Fruit fly (Drosophila melanogaster) ovary, adult (tissue): ENCODE measurements around the gene Wnt5.

ENCODE experiments used
- CG17801 ChIP-seq: fragments of 200-800 bp; optimal IDR thresholded peaks from 2 replicates; lab custom pipeline; 2019; ENCODE audit warnings: missing biosample characterization, mild to moderate bottlenecking, missing genetic modification characterization, moderate library complexity; ENCODE audit not compliant: partially characterized antibody

The Wnt5 gene

dm6 chrX:18504948-18505597 is at the start of gene Wnt5:
TSS of gene Wnt5 (minus strand) at chrX:18505405.
- TF ChIP-seq CG17801 (GFP tag; lab: Kevin White, UChicago): peak; percentile 19

- TF ChIP-seq CG17801 (GFP tag; lab: Kevin White, UChicago): no peak
Measured at dm6 chrX:18554563-18554962, 49.4 kb upstream of the Wnt5 start.

- no peak for TF ChIP-seq CG17801 (GFP tag; lab: Kevin White, UChicago)
Measured at dm6 chrX:18552451-18552850, 47.2 kb upstream of the Wnt5 start.

- no peak for TF ChIP-seq CG17801 (GFP tag; lab: Kevin White, UChicago)
Measured at dm6 chrX:18550726-18551125, 45.5 kb upstream of the Wnt5 start.

dm6 chrX:18547707-18548106 is 42.5 kb upstream of the Wnt5 start:
- no peak for TF ChIP-seq CG17801 (GFP tag; lab: Kevin White, UChicago)

dm6 chrX:18546785-18547184 is 41.6 kb upstream of the Wnt5 start:
- peak; percentile 37 for TF ChIP-seq CG17801 (GFP tag; lab: Kevin White, UChicago)

dm6 chrX:18545157-18545556 is 40.0 kb upstream of the Wnt5 start:
- TF ChIP-seq CG17801 (GFP tag; lab: Kevin White, UChicago): no peak

dm6 chrX:18544732-18545131 is 39.5 kb upstream of the Wnt5 start:
- TF ChIP-seq CG17801 (GFP tag; lab: Kevin White, UChicago): no peak

- TF ChIP-seq CG17801 (GFP tag; lab: Kevin White, UChicago): no peak
Measured at dm6 chrX:18543328-18543727, 38.1 kb upstream of the Wnt5 start.

- TF ChIP-seq CG17801 (GFP tag; lab: Kevin White, UChicago): no peak
Measured at dm6 chrX:18541915-18542314, 36.7 kb upstream of the Wnt5 start.

- TF ChIP-seq CG17801 (GFP tag; lab: Kevin White, UChicago): no peak
Measured at dm6 chrX:18540268-18540667, 35.1 kb upstream of the Wnt5 start.

- no peak for TF ChIP-seq CG17801 (GFP tag; lab: Kevin White, UChicago)
Measured at dm6 chrX:18538204-18538864, 33.1 kb upstream of the Wnt5 start.

- TF ChIP-seq CG17801 (GFP tag; lab: Kevin White, UChicago): no peak
Measured at dm6 chrX:18537066-18537759, 32.0 kb upstream of the Wnt5 start.

dm6 chrX:18534393-18534792 is 29.2 kb upstream of the Wnt5 start:
- TF ChIP-seq CG17801 (GFP tag; lab: Kevin White, UChicago): no peak

dm6 chrX:18533308-18533707 is 28.1 kb upstream of the Wnt5 start:
- TF ChIP-seq CG17801 (GFP tag; lab: Kevin White, UChicago): no peak
